Fruit fly (Drosophila melanogaster): ENCODE results near the gene CG9578.

The CG9578 gene

dm6 chrX:20173464-20173995 lies 3.5 kb downstream of the CG9578 start, which contains the start of gene AnxB10 (continued):
- TF ChIP-seq tup (GFP tag; optimal IDR thresholded peaks at IDR 0.05) (peak; percentile 14), hth (optimal IDR thresholded peaks at IDR 0.05) (no peak), Aef1 (GFP tag; IDR thresholded peaks at IDR 0.05) (peak; percentile 47; the same call in 2 of the 3 replicates), sr (GFP tag; IDR thresholded peaks at IDR 0.05) (no peak), CG6813 (GFP tag; optimal IDR thresholded peaks at IDR 0.05) (peak; percentile 58), exex (tag; optimal IDR thresholded peaks at IDR 0.05) (no peak), cato (GFP tag; optimal IDR thresholded peaks at IDR 0.05; ENCODE audit: borderline replicate concordance) (peak; percentile 16), Hsf (GFP tag; optimal IDR thresholded peaks at IDR 0.05) (peak; percentile 62), sens (GFP tag) (peak; percentile 93), CG12104 (GFP tag; optimal IDR thresholded peaks at IDR 0.05) (peak; percentile 42), CG11085 (GFP tag; IDR thresholded peaks at IDR 0.05) (no peak), Stat92E (GFP tag; optimal IDR thresholded peaks at IDR 0.05) (no peak), dm (GFP tag; optimal IDR thresholded peaks at IDR 0.05) (no peak), CG7357 (GFP tag; IDR thresholded peaks at IDR 0.05) (peak; percentile 68; the same call in 2 of the 3 replicates), CG7271 (tag; optimal IDR thresholded peaks at IDR 0.05) (no peak), CG10431 (GFP tag; optimal IDR thresholded peaks at IDR 0.05) (no peak), Oli (tag; optimal IDR thresholded peaks at IDR 0.05) (peak; percentile 69), twi (tag; optimal IDR thresholded peaks at IDR 0.05) (no peak), disco-r (GFP tag; optimal IDR thresholded peaks at IDR 0.05) (no peak), repo (GFP tag; optimal IDR thresholded peaks at IDR 0.05) (peak; percentile 58), sd (tag; optimal IDR thresholded peaks at IDR 0.05) (no peak), Gug (GFP tag; IDR thresholded peaks at IDR 0.05) (0 out of 4 replicates have a peak, but pooled peaks have one; percentile 20), Dip2 (GFP tag; IDR thresholded peaks at IDR 0.05) (no peak), fu2 (GFP tag; optimal IDR thresholded peaks at IDR 0.05) (no peak), toy (GFP tag; IDR thresholded peaks at IDR 0.05) (no peak), chm (GFP tag; IDR thresholded peaks at IDR 0.05) (no peak), Trl (optimal IDR thresholded peaks at IDR 0.05) (no peak), Trl (GFP tag; optimal IDR thresholded peaks at IDR 0.05) (peak; percentile 36), Spps (tag; optimal IDR thresholded peaks at IDR 0.05) (no peak), HLH54F (GFP tag; optimal IDR thresholded peaks at IDR 0.05) (peak; percentile 36), CG10274 (GFP tag; optimal IDR thresholded peaks at IDR 0.05) (peak; percentile 14), jumu (GFP tag; optimal IDR thresholded peaks at IDR 0.05) (peak; percentile 11), CG10147 (GFP tag; optimal IDR thresholded peaks at IDR 0.05) (peak; percentile 74), CG13775 (GFP tag; optimal IDR thresholded peaks at IDR 0.05) (peak; percentile 50), CG8359 (GFP tag; optimal IDR thresholded peaks at IDR 0.05; ENCODE audit: borderline replicate concordance) (no peak), Neu2 (GFP tag; optimal IDR thresholded peaks at IDR 0.05; ENCODE audit: borderline replicate concordance) (no peak), crol (GFP tag; IDR thresholded peaks at IDR 0.05) (no peak), zen2 (GFP tag; IDR thresholded peaks at IDR 0.05; ENCODE audit: partially characterized antibody) (no peak), CG15514 (GFP tag; optimal IDR thresholded peaks at IDR 0.05) (peak; percentile 34), pzg (GFP tag; optimal IDR thresholded peaks at IDR 0.05) (no peak), trem (tag; optimal IDR thresholded peaks at IDR 0.05) (no peak), CG16779 (GFP tag; IDR thresholded peaks at IDR 0.05) (no peak), Blimp-1 (GFP tag; optimal IDR thresholded peaks at IDR 0.05) (peak; percentile 64), fd64A (GFP tag; optimal IDR thresholded peaks at IDR 0.05) (no peak), Dbx (GFP tag; IDR thresholded peaks at IDR 0.05) (peak; percentile 56; the same call in 1 of the 3 replicates), CG9727 (GFP tag; optimal IDR thresholded peaks at IDR 0.05) (peak; percentile 51), CG10979 (tag; optimal IDR thresholded peaks at IDR 0.05) (peak; percentile 61), CG17186 (GFP tag; optimal IDR thresholded peaks at IDR 0.05) (no peak), Hmx (GFP tag; optimal IDR thresholded peaks at IDR 0.05) (no peak), CG5245 (GFP tag; optimal IDR thresholded peaks at IDR 0.05) (peak; percentile 26), HmgZ (tag; optimal IDR thresholded peaks at IDR 0.05) (no peak)
